Worm (Caenorhabditis elegans) whole organism, L2 larva: ENCODE data around the gene set-2.

Experiments
- R02D3.7 ChIP-seq: fragments of 150-350 bp; optimal IDR thresholded peaks from 2 replicates; lab custom pipeline; 2014; ENCODE audit warnings: missing biosample characterization, missing genetic modification characterization
- egl-27 ChIP-seq: sonication (generic microtip); optimal IDR thresholded peaks from 3 replicates; lab custom pipeline; 2017; ENCODE audit warnings: missing biosample characterization, missing genetic modification reagents, missing genetic modification characterization
- fos-1 ChIP-seq: fragments of 150-350 bp; optimal IDR thresholded peaks from 2 replicates; lab custom pipeline; 2014; ENCODE audit warnings: missing biosample characterization, missing genetic modification characterization
- lin-13 ChIP-seq: fragments of 150-350 bp; optimal IDR thresholded peaks from 2 replicates; lab custom pipeline; 2014; ENCODE audit warnings: missing biosample characterization, missing genetic modification reagents, missing genetic modification characterization
- nhr-23 ChIP-seq: fragments of 150-350 bp; optimal IDR thresholded peaks from 2 replicates; lab custom pipeline; 2014; ENCODE audit warnings: missing biosample characterization, missing genetic modification reagents, missing genetic modification characterization
- nhr-77 ChIP-seq: fragments of 150-350 bp; optimal IDR thresholded peaks from 2 replicates; lab custom pipeline; 2014; ENCODE audit warnings: missing biosample characterization, missing genetic modification characterization
- sem-4 ChIP-seq: fragments of 150-350 bp; optimal IDR thresholded peaks from 2 replicates; lab custom pipeline; 2014; ENCODE audit warnings: missing biosample characterization, missing genetic modification reagents, missing genetic modification characterization
- unc-55 ChIP-seq: fragments of 150-350 bp; sonication (generic microtip); optimal IDR thresholded peaks from 3 replicates; lab custom pipeline; 2014; ENCODE audit warnings: missing biosample characterization, missing genetic modification reagents, missing genetic modification characterization

set-2 gene

DNA sequence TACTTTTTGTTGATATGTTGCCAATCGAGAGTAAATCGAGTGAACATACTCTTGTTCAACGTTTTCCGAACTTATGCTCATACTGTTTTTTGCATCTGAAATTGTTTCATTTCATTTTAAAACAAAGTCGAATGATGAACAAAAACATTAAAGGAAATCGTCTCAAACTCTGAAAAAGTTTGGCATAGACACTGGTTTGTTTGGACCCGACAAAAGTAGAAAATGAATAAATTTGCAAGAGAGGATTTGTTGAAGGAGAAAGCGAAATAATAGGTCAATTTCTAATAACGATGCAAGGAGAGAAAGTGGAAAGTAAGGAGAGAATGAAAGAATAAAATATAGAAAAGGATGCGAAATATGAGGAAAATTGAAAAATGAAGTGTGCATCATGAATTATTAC, 55.3 kb downstream of the set-2 start, which contains the start of gene C35D10.12:
Gene C35D10.12, minus strand, starts transcription at position 101 of the 400 bp plus-strand sequence.
- TF ChIP-seq lin-13 (GFP tag; lab: Kevin White, UChicago): no peak
- no peak for TF ChIP-seq unc-55
- TF ChIP-seq egl-27 (tag; lab: Kevin White, UChicago): no peak
- no peak for TF ChIP-seq nhr-23

ce11 chrIII:4873395-4873794, 56.6 kb downstream of the set-2 start:
- no peak for TF ChIP-seq egl-27 (tag; lab: Kevin White, UChicago)
- TF ChIP-seq nhr-23: no peak
- TF ChIP-seq sem-4 (tag; lab: Kevin White, UChicago): no peak
- TF ChIP-seq R02D3.7: no peak
- no peak for TF ChIP-seq nhr-77 (tag; lab: Kevin White, UChicago)
- no peak for TF ChIP-seq fos-1 (tag; lab: Kevin White, UChicago)
